Worm (Caenorhabditis elegans): ENCODE data around the gene deb-1.

ce11 chrIV:7133983-7134382 lies 39.9 kb upstream of the deb-1 start, which contains the start of gene mutd-1:
- TF ChIP-seq tab-1 (GFP tag; IDR thresholded peaks at IDR 0.05) (no peak), klf-2 (GFP tag; conservative IDR thresholded peaks at IDR 0.05) (no peak), ztf-23 (GFP tag; IDR thresholded peaks at IDR 0.05) (no peak), flt-1 (GFP tag; IDR thresholded peaks at IDR 0.05) (no peak), ref-1 (GFP tag; conservative IDR thresholded peaks at IDR 0.05) (no peak), T22C8.4 (GFP tag; IDR thresholded peaks at IDR 0.05) (no peak), ztf-29 (GFP tag; IDR thresholded peaks at IDR 0.05) (no peak)
